Fruit fly (Drosophila melanogaster) whole organism, embryonic: ENCODE results near the gene CG45105.

Experiments
- Bgb ChIP-seq: fragments of 200-800 bp; sonication (Bioruptor generic); IDR thresholded peaks from 2 replicates; pipeline ENCODE4 v1.3.6; 2022; ENCODE audit warnings: missing biosample characterization, missing genetic modification characterization; ENCODE audit not compliant: partially characterized antibody
- Blimp-1 ChIP-seq: fragments of 200-800 bp; sonication (Bioruptor generic); optimal IDR thresholded peaks from 3 replicates; lab custom pipeline; 2018; ENCODE audit warnings: missing biosample characterization, missing genetic modification characterization, mild to moderate bottlenecking, moderate library complexity, missing genetic modification reagents
- CG1024 ChIP-seq: fragments of 200-800 bp; sonication (Bioruptor generic); IDR thresholded peaks from 2 replicates; pipeline ENCODE4 v1.3.6; 2022; ENCODE audit warnings: missing biosample characterization, missing genetic modification characterization
- CG10462 ChIP-seq: fragments of 200-800 bp; sonication (Bioruptor generic); optimal IDR thresholded peaks from 2 replicates; lab custom pipeline; 2016; ENCODE audit warnings: missing biosample characterization, missing genetic modification characterization
- CG11456 ChIP-seq: fragments of 200-800 bp; sonication (Bioruptor generic); IDR thresholded peaks from 3 replicates; pipeline ENCODE4 v1.3.6; 2022; ENCODE audit warnings: missing biosample characterization, missing genetic modification characterization
- CG15479 ChIP-seq: fragments of 200-800 bp; sonication (Bioruptor generic); optimal IDR thresholded peaks from 3 replicates; lab custom pipeline; 2019; ENCODE audit warnings: missing biosample characterization, mild to moderate bottlenecking, missing genetic modification characterization, moderate library complexity
- CG1647 ChIP-seq: fragments of 200-800 bp; sonication (Bioruptor generic); optimal IDR thresholded peaks from 3 replicates; lab custom pipeline; 2016; ENCODE audit warnings: missing biosample characterization, missing genetic modification characterization
- CG2129 ChIP-seq: fragments of 200-800 bp; sonication (Bioruptor generic); IDR thresholded peaks from 2 replicates; pipeline ENCODE4 v1.3.6; 2022; ENCODE audit warnings: missing biosample characterization, missing genetic modification characterization; ENCODE audit not compliant: partially characterized antibody
- CG33557 ChIP-seq: fragments of 200-800 bp; sonication (Bioruptor generic); optimal IDR thresholded peaks from 2 replicates; lab custom pipeline; 2019; ENCODE audit warnings: missing biosample characterization, mild to moderate bottlenecking, missing genetic modification characterization, moderate library complexity
- CG3407 ChIP-seq: fragments of 200-800 bp; sonication (Bioruptor generic); optimal IDR thresholded peaks from 2 replicates; lab custom pipeline; 2018; ENCODE audit warnings: missing biosample characterization, mild to moderate bottlenecking, missing genetic modification characterization
- CG34224 ChIP-seq: fragments of 200-800 bp; sonication (Bioruptor generic); IDR thresholded peaks from 3 replicates; pipeline ENCODE4 v1.3.6; 2022; ENCODE audit warnings: missing biosample characterization, missing genetic modification characterization; ENCODE audit not compliant: partially characterized antibody
- CG3838 ChIP-seq: fragments of 200-800 bp; sonication (Bioruptor generic); optimal IDR thresholded peaks from 3 replicates; lab custom pipeline; 2016; ENCODE audit warnings: missing biosample characterization, missing genetic modification characterization
- CG5953 ChIP-seq: fragments of 200-800 bp; sonication (Bioruptor generic); IDR thresholded peaks from 2 replicates; pipeline ENCODE4 v1.3.6; 2022; ENCODE audit warnings: missing biosample characterization, missing genetic modification characterization
- CG7372 ChIP-seq: fragments of 200-800 bp; sonication (Bioruptor generic); IDR thresholded peaks from 2 replicates; pipeline ENCODE4 v1.3.6; 2022; ENCODE audit warnings: missing biosample characterization, missing genetic modification characterization
- CG9932 ChIP-seq: fragments of 200-800 bp; sonication (Bioruptor generic); IDR thresholded peaks from 2 replicates; pipeline ENCODE4 v1.3.6; 2022; ENCODE audit warnings: missing biosample characterization, missing genetic modification characterization
- Chrac-16 ChIP-seq: fragments of 200-800 bp; sonication (Bioruptor generic); optimal IDR thresholded peaks from 3 replicates; lab custom pipeline; 2016; ENCODE audit warnings: missing biosample characterization, missing genetic modification characterization
- D ChIP-seq, 2 experiments: fragments of 200-800 bp in 1 of 2; fragments of >200 bp in 1 of 2; sonication (Bioruptor generic) in 1 of 2; optimal IDR thresholded peaks; 2 replicates in 1 of 2; 3 replicates in 1 of 2; lab custom pipeline; 2017; ENCODE audit warnings: mild to moderate bottlenecking in 1 of 2, missing biosample characterization in 1 of 2, missing genetic modification characterization in 1 of 2, missing genetic modification reagents in 1 of 2
- D19B ChIP-seq: fragments of 200-800 bp; sonication (Bioruptor generic); optimal IDR thresholded peaks from 2 replicates; lab custom pipeline; 2017; ENCODE audit warnings: missing biosample characterization, mild to moderate bottlenecking, missing genetic modification characterization
- HmgD ChIP-seq: fragments of 200-800 bp; sonication (Bioruptor generic); optimal IDR thresholded peaks from 3 replicates; lab custom pipeline; 2016; ENCODE audit warnings: missing biosample characterization, missing genetic modification characterization
- MBD-R2 ChIP-seq: fragments of 200-800 bp; sonication (Bioruptor generic); IDR thresholded peaks from 2 replicates; pipeline ENCODE4 v1.3.6; 2022; ENCODE audit warnings: missing biosample characterization, missing genetic modification characterization
- Mad ChIP-seq: fragments of 200-800 bp; sonication (Bioruptor generic); optimal IDR thresholded peaks from 2 replicates; lab custom pipeline; 2016; ENCODE audit warnings: missing biosample characterization, missing genetic modification characterization
- NC2β ChIP-seq: fragments of 200-800 bp; sonication (Bioruptor generic); optimal IDR thresholded peaks from 2 replicates; lab custom pipeline; 2016; ENCODE audit warnings: missing biosample characterization, missing genetic modification characterization
- Optix ChIP-seq: fragments of 200-800 bp; sonication (Bioruptor generic); IDR thresholded peaks from 3 replicates; pipeline ENCODE4 v1.3.6; 2022; ENCODE audit warnings: missing biosample characterization, missing genetic modification characterization
- Sry-β ChIP-seq: fragments of 200-800 bp; sonication (Bioruptor generic); optimal IDR thresholded peaks from 2 replicates; lab custom pipeline; 2018; ENCODE audit warnings: missing biosample characterization, mild to moderate bottlenecking, missing genetic modification characterization, moderate library complexity
- Stat92E ChIP-seq, 3 experiments: fragments of >200 bp in 2 of 3; fragments of 200-800 bp in 1 of 3; sonication (Bioruptor generic) in 1 of 3; optimal IDR thresholded peaks; 2 replicates each; lab custom pipeline; 2017 to 2019; ENCODE audit warnings: missing biosample characterization in 3 of 3, missing genetic modification characterization in 3 of 3, mild to moderate bottlenecking in 1 of 3, moderate library complexity in 1 of 3
- TFAM ChIP-seq: fragments of 200-800 bp; sonication (Bioruptor generic); optimal IDR thresholded peaks from 2 replicates; lab custom pipeline; 2017; ENCODE audit warnings: missing biosample characterization, missing genetic modification characterization, inconsistent platforms
- YL-1 ChIP-seq: fragments of 200-800 bp; sonication (Bioruptor generic); optimal IDR thresholded peaks from 3 replicates; lab custom pipeline; 2017; ENCODE audit warnings: missing biosample characterization, mild to moderate bottlenecking, missing genetic modification characterization
- ac ChIP-seq: fragments of 200-800 bp; sonication (Bioruptor generic); optimal IDR thresholded peaks from 3 replicates; lab custom pipeline; 2017; ENCODE audit warnings: missing biosample characterization, mild to moderate bottlenecking, missing genetic modification characterization
- ato ChIP-seq: fragments of 200-800 bp; sonication (Bioruptor generic); IDR thresholded peaks from 2 replicates; pipeline ENCODE4 v1.3.6; 2022; ENCODE audit warnings: missing biosample characterization, missing genetic modification characterization; ENCODE audit not compliant: partially characterized antibody
- bigmax ChIP-seq: fragments of 200-800 bp; sonication (Bioruptor generic); optimal IDR thresholded peaks from 2 replicates; lab custom pipeline; 2018; ENCODE audit warnings: missing biosample characterization, mild to moderate bottlenecking, missing genetic modification characterization
- chn ChIP-seq: fragments of 200-800 bp; sonication (Bioruptor generic); optimal IDR thresholded peaks from 2 replicates; lab custom pipeline; 2016; ENCODE audit warnings: missing biosample characterization, missing genetic modification characterization
- cwo ChIP-seq: fragments of 200-800 bp; sonication (Bioruptor generic); optimal IDR thresholded peaks from 3 replicates; lab custom pipeline; 2017; ENCODE audit warnings: missing biosample characterization, missing genetic modification characterization, mild to moderate bottlenecking, moderate library complexity, missing genetic modification reagents
- dmrt11E ChIP-seq: fragments of 200-800 bp; sonication (Bioruptor generic); optimal IDR thresholded peaks from 3 replicates; lab custom pipeline; 2018; ENCODE audit warnings: missing biosample characterization, mild to moderate bottlenecking, missing genetic modification characterization, moderate library complexity
- ems ChIP-seq: fragments of 200-800 bp; sonication (Bioruptor generic); optimal IDR thresholded peaks from 3 replicates; lab custom pipeline; 2016; ENCODE audit warnings: missing biosample characterization, missing genetic modification characterization
- gce ChIP-seq: fragments of 200-800 bp; sonication (Bioruptor generic); IDR thresholded peaks from 3 replicates; pipeline ENCODE4 v1.3.6; 2022; ENCODE audit warnings: missing biosample characterization, missing genetic modification characterization
- gsb ChIP-seq: fragments of 200-800 bp; sonication (Bioruptor generic); IDR thresholded peaks from 2 replicates; pipeline ENCODE4 v1.3.6; 2022; ENCODE audit warnings: missing biosample characterization, missing genetic modification characterization
- hbn ChIP-seq: fragments of 200-800 bp; sonication (Bioruptor generic); IDR thresholded peaks from 2 replicates; pipeline ENCODE4 v1.3.6; 2022; ENCODE audit warnings: missing biosample characterization, missing genetic modification characterization; ENCODE audit not compliant: partially characterized antibody
- hkb ChIP-seq, 2 experiments: fragments of 200-800 bp in 1 of 2; fragments of >200 bp in 1 of 2; sonication (Bioruptor generic) in 1 of 2; IDR thresholded peaks in 1 of 2; optimal IDR thresholded peaks in 1 of 2; 2 replicates each; pipeline versions ENCODE4 v1.3.6 to Lab custom; 2017 to 2022; ENCODE audit warnings: missing biosample characterization in 1 of 2, missing genetic modification characterization in 1 of 2
- knrl ChIP-seq: fragments of 200-800 bp; sonication (Bioruptor generic); IDR thresholded peaks from 3 replicates; pipeline ENCODE4 v1.3.6; 2022; ENCODE audit warnings: missing biosample characterization, missing genetic modification characterization; ENCODE audit not compliant: partially characterized antibody
- mam ChIP-seq: fragments of 200-800 bp; sonication (Bioruptor generic); optimal IDR thresholded peaks from 3 replicates; lab custom pipeline; 2016; ENCODE audit warnings: missing biosample characterization, missing genetic modification characterization
- nau ChIP-seq: fragments of 200-800 bp; sonication (Bioruptor generic); optimal IDR thresholded peaks from 3 replicates; lab custom pipeline; 2017; ENCODE audit warnings: missing biosample characterization, mild to moderate bottlenecking, missing genetic modification characterization, missing genetic modification reagents
- psq ChIP-seq: fragments of 200-800 bp; sonication (Bioruptor generic); optimal IDR thresholded peaks from 2 replicates; lab custom pipeline; 2017; ENCODE audit warnings: missing biosample characterization, missing genetic modification characterization
- rib ChIP-seq: fragments of 200-800 bp; sonication (Bioruptor generic); IDR thresholded peaks from 2 replicates; pipeline ENCODE4 v1.3.6; 2022; ENCODE audit warnings: missing biosample characterization, missing genetic modification characterization
- ro ChIP-seq: fragments of 200-800 bp; sonication (Bioruptor generic); IDR thresholded peaks from 2 replicates; pipeline ENCODE4 v1.3.6; 2022; ENCODE audit warnings: missing biosample characterization, missing genetic modification characterization
- sisA ChIP-seq: fragments of 200-800 bp; sonication (Bioruptor generic); IDR thresholded peaks from 2 replicates; pipeline ENCODE4 v1.3.6; 2022; ENCODE audit warnings: missing biosample characterization, missing genetic modification characterization
- sna ChIP-seq: fragments of 200-800 bp; sonication (Bioruptor generic); IDR thresholded peaks from 2 replicates; pipeline ENCODE4 v1.3.6; 2022; ENCODE audit warnings: missing biosample characterization, missing genetic modification characterization; ENCODE audit not compliant: partially characterized antibody
- ttk ChIP-seq: fragments of 200-800 bp; sonication (Bioruptor generic); IDR thresholded peaks from 2 replicates; pipeline ENCODE4 v2.1.2; 2022; ENCODE audit warnings: missing biosample characterization, missing genetic modification characterization
- twi ChIP-seq: fragments of 200-800 bp; optimal IDR thresholded peaks from 2 replicates; lab custom pipeline; 2019; ENCODE audit warnings: missing biosample characterization, mild to moderate bottlenecking, missing genetic modification characterization, moderate library complexity
- wdn ChIP-seq: fragments of 200-800 bp; sonication (Bioruptor generic); IDR thresholded peaks from 2 replicates; pipeline ENCODE4 v1.3.6; 2022; ENCODE audit warnings: missing biosample characterization, missing genetic modification characterization
- zfh2 ChIP-seq: fragments of 200-800 bp; sonication (Bioruptor generic); optimal IDR thresholded peaks from 2 replicates; lab custom pipeline; 2016; ENCODE audit warnings: missing biosample characterization, missing genetic modification characterization

Gene CG45105

dm6 chr3R:15934952-15935351 is 17.1 kb upstream of the CG45105 start, which contains the start of gene Sap47 (continued):
- TF ChIP-seq CG1024 (no peak), CG2129 (peak; percentile 55), sisA (GFP tag; lab: Robert Waterston, UW) (no peak), CG34224 (GFP tag; lab: Robert Waterston, UW) (peak; percentile 92), NC2β (no peak), dmrt11E (tag; lab: Kevin White, UChicago) (no peak), CG7372 (no peak), Blimp-1 (no peak), ro (GFP tag; lab: Robert Waterston, UW) (no peak), twi (tag; lab: Kevin White, UChicago) (peak; percentile 2), CG33557 (GFP tag; lab: Kevin White, UChicago) (no peak), D (optimal IDR thresholded peaks at IDR 0.05; lab: Kevin White, UChicago) (no peak), D (GFP tag; optimal IDR thresholded peaks at IDR 0.05; lab: Kevin White, UChicago) (no peak), CG5953 (GFP tag; lab: Robert Waterston, UW) (no peak), knrl (GFP tag; lab: Robert Waterston, UW) (peak; percentile 77), CG3838 (GFP tag; lab: Kevin White, UChicago) (no peak), Sry-β (GFP tag; lab: Kevin White, UChicago) (peak; percentile 68), ac (GFP tag; lab: Kevin White, UChicago) (no peak), ems (no peak), CG9932 (no peak), wdn (GFP tag; lab: Robert Waterston, UW) (no peak), CG1647 (GFP tag; lab: Kevin White, UChicago) (no peak), hkb (optimal IDR thresholded peaks at IDR 0.05; lab: Kevin White, UChicago) (no peak), hkb (GFP tag; IDR thresholded peaks at IDR 0.05; lab: Robert Waterston, UW) (no peak), CG10462 (no peak), ttk (GFP tag; lab: Robert Waterston, UW) (no peak), bigmax (no peak), psq (GFP tag; lab: Kevin White, UChicago) (no peak), mam (GFP tag; lab: Kevin White, UChicago) (no peak), gsb (GFP tag; lab: Robert Waterston, UW) (peak; percentile 42; the same call in 1 of the 2 replicates), CG15479 (GFP tag; lab: Kevin White, UChicago) (peak; percentile 34), chn (GFP tag; lab: Kevin White, UChicago) (no peak), ato (peak; percentile 80), cwo (GFP tag; lab: Kevin White, UChicago) (no peak), nau (GFP tag; lab: Kevin White, UChicago) (no peak), hbn (GFP tag; lab: Robert Waterston, UW) (peak; percentile 83), Bgb (GFP tag; lab: Robert Waterston, UW) (peak; percentile 91), D19B (GFP tag; lab: Kevin White, UChicago) (no peak), MBD-R2 (peak; percentile 99), Stat92E (GFP tag; optimal IDR thresholded peaks at IDR 0.05; lab: Kevin White, UChicago) (no peak), sna (GFP tag; lab: Robert Waterston, UW) (peak; percentile 71), CG11456 (no peak), Chrac-16 (no peak), CG3407 (GFP tag; lab: Kevin White, UChicago) (no peak), TFAM (no peak), rib (GFP tag; lab: Robert Waterston, UW) (0 out of 2 replicates have a peak, but pooled peaks have one; percentile 21), HmgD (GFP tag; lab: Kevin White, UChicago) (peak; percentile 13), Optix (GFP tag; lab: Robert Waterston, UW) (no peak), gce (no peak), Mad (no peak), YL-1 (GFP tag; lab: Kevin White, UChicago) (peak; percentile 59), zfh2 (no peak)
